Fruit fly (Drosophila melanogaster): ENCODE measurements around the gene Gapvd1.

DNA sequence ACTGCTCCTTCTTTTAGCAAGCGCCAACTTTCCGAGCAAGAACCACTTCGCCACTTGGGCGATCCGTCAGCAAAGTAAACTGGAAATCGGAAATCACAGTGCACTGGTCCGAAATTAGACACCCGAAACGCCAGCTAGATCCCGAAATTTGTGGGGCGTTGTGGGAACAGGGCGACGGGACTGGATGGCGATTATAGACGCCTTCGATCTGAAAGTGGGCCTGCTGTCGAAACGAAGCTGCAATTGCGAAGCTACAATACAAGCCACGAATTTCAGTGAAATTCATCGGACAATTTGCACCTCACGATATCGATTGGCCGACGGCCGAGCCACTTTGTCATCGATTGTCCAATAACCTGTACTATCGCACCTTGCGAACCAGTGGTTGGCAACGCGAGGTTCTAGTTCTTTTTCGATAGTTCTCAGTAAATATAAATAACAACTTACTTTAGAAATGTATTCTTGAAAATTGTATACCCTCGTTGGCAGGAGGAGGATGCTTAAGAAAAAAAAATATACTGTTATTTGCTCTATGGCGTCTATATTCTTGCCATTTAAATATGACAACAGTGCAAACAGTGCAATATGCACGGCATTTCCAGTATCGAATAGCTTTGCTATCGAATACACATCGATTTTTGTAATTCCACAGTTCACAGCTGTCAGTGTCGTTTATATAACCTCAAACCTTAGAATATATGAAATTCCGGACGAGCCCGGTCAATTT is 42.8 kb downstream of the Gapvd1 start, which contains the start of the genes hop and Tim8:
- TF ChIP-seq eyg (GFP tag; optimal IDR thresholded peaks at IDR 0.05) (no peak), CoRest (tag; optimal IDR thresholded peaks at IDR 0.05) (peak; percentile 19), mirr (GFP tag; optimal IDR thresholded peaks at IDR 0.05) (no peak), CG7928 (GFP tag; optimal IDR thresholded peaks at IDR 0.05) (no peak), CG9797 (GFP tag; optimal IDR thresholded peaks at IDR 0.05) (peak; percentile 32), CTCF (GFP tag; optimal IDR thresholded peaks at IDR 0.05) (no peak), CG8388 (GFP tag; optimal IDR thresholded peaks at IDR 0.05) (no peak), CG3726 (GFP tag; IDR thresholded peaks at IDR 0.05) (no peak), CG30431 (GFP tag; optimal IDR thresholded peaks at IDR 0.05) (no peak), gro (GFP tag; optimal IDR thresholded peaks at IDR 0.05) (no peak), CG16863 (GFP tag; optimal IDR thresholded peaks at IDR 0.05) (no peak), pros (GFP tag; optimal IDR thresholded peaks at IDR 0.05) (no peak)

All from whole organism, embryonic.